Worm (Caenorhabditis elegans) whole organism, L4/young adult: ENCODE results near the gene Y47D3A.14.

Experiments
- W03F9.2 ChIP-seq: fragments of 150-350 bp; optimal IDR thresholded peaks from 2 replicates; lab custom pipeline; 2014; ENCODE audit warnings: missing biosample characterization, missing genetic modification characterization
- dao-5 ChIP-seq: sonication (generic microtip); optimal IDR thresholded peaks from 2 replicates; lab custom pipeline; 2016; ENCODE audit warnings: missing genotype, missing genetic modification characterization, moderate library complexity, missing compliant biosample characterization
- him-1 ChIP-seq: sonication (generic microtip); optimal IDR thresholded peaks from 2 replicates; lab custom pipeline; 2016; ENCODE audit warnings: missing genotype, missing genetic modification reagents, missing genetic modification characterization, missing compliant biosample characterization

- TF ChIP-seq dao-5 (tag; lab: Kevin White, UChicago) (no peak), him-1 (no peak), W03F9.2 (no peak)
These were observed 41.1 kb downstream of the Y47D3A.14 start for ce11 chrIII:11195553-11195952.
